Worm (Caenorhabditis elegans): ENCODE measurements around the gene zip-9.

zip-9 gene

DNA sequence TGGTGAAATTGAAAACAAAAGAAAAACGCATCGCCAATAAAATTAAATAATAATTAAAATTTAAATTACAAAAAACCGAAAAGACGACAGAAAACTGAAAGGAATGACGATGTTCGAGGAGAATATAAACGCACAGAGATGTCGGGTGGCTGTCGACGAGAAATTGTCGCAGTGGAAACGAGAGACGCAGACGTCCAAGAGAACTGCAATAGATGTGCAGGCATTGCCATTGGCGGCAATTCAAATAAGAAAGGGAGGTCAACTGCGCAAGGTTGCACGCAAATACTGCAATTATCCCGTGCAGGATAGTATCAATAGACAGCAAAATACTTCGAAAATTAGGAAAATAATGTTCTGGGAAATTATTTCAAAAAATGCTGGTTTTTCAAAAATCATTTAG lies 45.1 kb upstream of the zip-9 start (continued):
- TF ChIP-seq nfya-1 (tag; optimal IDR thresholded peaks at IDR 0.05; ENCODE audit: borderline replicate concordance, insufficient read depth) (no peak), lin-26 (GFP tag; IDR thresholded peaks at IDR 0.05) (peak; percentile 84), B0035.1 (tag; optimal IDR thresholded peaks at IDR 0.05) (peak; percentile 86), mel-28 (tag; optimal IDR thresholded peaks at IDR 0.05; ENCODE audit: borderline replicate concordance) (peak; percentile 1), Y67H2A.10 (GFP tag; conservative IDR thresholded peaks at IDR 0.05) (peak; percentile 91), chd-7 (tag; optimal IDR thresholded peaks at IDR 0.05) (peak; percentile 97), hsf-1 (GFP tag; IDR thresholded peaks at IDR 0.05) (peak; percentile 90), zim-3 (tag; optimal IDR thresholded peaks at IDR 0.05) (peak; percentile 94), xnd-1 (tag; optimal IDR thresholded peaks at IDR 0.05) (peak; percentile 78), athp-1 (tag; optimal IDR thresholded peaks at IDR 0.05) (peak; percentile 99), bed-1 (GFP tag; IDR thresholded peaks at IDR 0.05) (peak; percentile 95), nhr-120 (GFP tag; IDR thresholded peaks at IDR 0.05) (0 out of 2 replicates have a peak, but pooled peaks have one; percentile 69), Y79H2A.3 (GFP tag; conservative IDR thresholded peaks at IDR 0.05) (peak; percentile 88; the same call in 1 of the 2 replicates), sea-2 (GFP tag; IDR thresholded peaks at IDR 0.05) (0 out of 2 replicates have a peak, but pooled peaks have one; percentile 42), snpc-3.4 (tag; optimal IDR thresholded peaks at IDR 0.05) (peak; percentile 92), sdz-38 (tag; optimal IDR thresholded peaks at IDR 0.05) (no peak), mcd-1 (GFP tag; IDR thresholded peaks at IDR 0.05) (peak; percentile 98), pha-4 (tag; optimal IDR thresholded peaks at IDR 0.05) (peak; percentile 99), ccch-3 (GFP tag; optimal IDR thresholded peaks at IDR 0.05) (peak; percentile 79), egl-18 (GFP tag; IDR thresholded peaks at IDR 0.05) (peak; percentile 79), ztf-3 (GFP tag; optimal IDR thresholded peaks at IDR 0.05) (peak; percentile 94), F52B5.7 (tag; optimal IDR thresholded peaks at IDR 0.05) (peak; percentile 87), ztf-25 (GFP tag; IDR thresholded peaks at IDR 0.05) (no peak), lin-35 (GFP tag; optimal IDR thresholded peaks at IDR 0.05) (peak; percentile 94 to 99 (median 99)), F37B4.10 (GFP tag; IDR thresholded peaks at IDR 0.05) (0 out of 2 replicates have a peak, but pooled peaks have one; percentile 90), T26A5.8 (tag; optimal IDR thresholded peaks at IDR 0.05) (peak; percentile 38), somi-1 (GFP tag; optimal IDR thresholded peaks at IDR 0.05) (peak; percentile 95), Y56A3A.18 (GFP tag; IDR thresholded peaks at IDR 0.05) (peak; percentile 90), F39B2.1 (GFP tag; IDR thresholded peaks at IDR 0.05) (peak; percentile 94), dpff-1 (tag; optimal IDR thresholded peaks at IDR 0.05) (peak; percentile 84), hlh-12 (tag; optimal IDR thresholded peaks at IDR 0.05) (no peak), cebp-1 (GFP tag; IDR thresholded peaks at IDR 0.05) (peak; percentile 72; the same call in 1 of the 2 replicates), cebp-1 (tag; optimal IDR thresholded peaks at IDR 0.05) (peak; percentile 93), tbx-9 (tag; optimal IDR thresholded peaks at IDR 0.05; ENCODE audit: borderline replicate concordance) (no peak), F33H1.4 (GFP tag; IDR thresholded peaks at IDR 0.05) (peak; percentile 88), tbp1 (GFP tag; optimal IDR thresholded peaks at IDR 0.05) (peak; percentile 79), lsy-27 (tag; optimal IDR thresholded peaks at IDR 0.05; ENCODE audit: borderline replicate concordance, insufficient read depth) (no peak), ceh-58 (GFP tag; IDR thresholded peaks at IDR 0.05) (0 out of 2 replicates have a peak, but pooled peaks have one; percentile 33), rec-8 (tag; optimal IDR thresholded peaks at IDR 0.05) (peak; percentile 73 to 77), sptf-2 (GFP tag; optimal IDR thresholded peaks at IDR 0.05) (peak; percentile 65), aptf-3 (GFP tag; IDR thresholded peaks at IDR 0.05) (0 out of 2 replicates have a peak, but pooled peaks have one; percentile 55), unc-130 (GFP tag; optimal IDR thresholded peaks at IDR 0.05) (peak; percentile 96), lin-40 (tag; optimal IDR thresholded peaks at IDR 0.05) (peak; percentile 98), F22D6.2 (tag; optimal IDR thresholded peaks at IDR 0.05) (peak; percentile 91), F57C9.4 (tag; optimal IDR thresholded peaks at IDR 0.05) (peak; percentile 82), ztf-22 (GFP tag; optimal IDR thresholded peaks at IDR 0.05) (peak; percentile 98), K12H6.12 (tag; optimal IDR thresholded peaks at IDR 0.05) (peak; percentile 97), Y53F4B.3 (GFP tag; IDR thresholded peaks at IDR 0.05) (peak; percentile 75; the same call in 1 of the 2 replicates)

Measured in whole organism, young adult.